Fruit fly (Drosophila melanogaster) whole organism: ENCODE results near the gene CG34296.

Source experiments
- psq ChIP-seq: fragments of >200 bp; optimal IDR thresholded peaks from 2 replicates; lab custom pipeline; 2017
- usp ChIP-seq: fragments of >200 bp; optimal IDR thresholded peaks from 2 replicates; lab custom pipeline; 2017; ENCODE audit warnings: missing biosample characterization, missing genetic modification characterization, mixed read lengths

DNA sequence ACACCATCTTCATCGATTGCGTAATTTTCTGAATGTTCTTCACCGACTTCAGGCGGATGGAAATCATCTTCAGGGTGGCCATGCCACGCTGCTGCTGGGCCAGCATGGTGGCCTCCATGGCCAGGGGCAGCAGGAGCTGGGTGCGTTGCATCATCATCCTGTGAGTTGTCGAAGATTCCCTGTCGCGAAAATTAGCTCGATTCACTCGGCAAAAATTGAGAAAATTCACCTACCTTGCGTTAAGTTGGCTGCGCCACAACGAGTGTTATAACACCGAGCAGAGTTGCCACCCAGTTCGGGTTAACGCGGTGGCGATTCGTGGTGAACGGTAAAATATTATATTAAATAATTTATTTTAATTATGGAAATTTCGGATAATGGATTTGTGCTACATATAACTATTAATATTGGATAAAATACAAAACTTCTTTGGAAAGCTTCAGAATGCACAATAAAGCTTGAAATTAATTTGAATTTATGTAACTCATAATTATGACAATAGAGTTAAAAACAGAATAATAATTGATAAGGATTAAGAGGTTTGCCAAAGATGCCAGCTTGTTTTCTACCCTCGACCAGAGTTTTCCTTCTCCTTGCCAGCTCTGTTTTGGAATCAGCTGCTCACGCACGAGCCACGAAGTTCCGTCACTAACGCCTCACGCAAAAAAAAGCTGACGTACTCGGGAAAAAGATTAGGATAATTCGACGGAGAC, 26.4 kb downstream of the CG34296 start, which contains the start of the genes ATPsyngamma and yata:
- TF ChIP-seq psq (lab: Kevin White, UChicago) (no peak), usp (no peak)
